Fruit fly (Drosophila melanogaster): ENCODE data around the gene Gbeta5.
A peak's percentile ranks its signal among the peaks of the same experiment; 100 is the strongest.

Gbeta5 gene

DNA sequence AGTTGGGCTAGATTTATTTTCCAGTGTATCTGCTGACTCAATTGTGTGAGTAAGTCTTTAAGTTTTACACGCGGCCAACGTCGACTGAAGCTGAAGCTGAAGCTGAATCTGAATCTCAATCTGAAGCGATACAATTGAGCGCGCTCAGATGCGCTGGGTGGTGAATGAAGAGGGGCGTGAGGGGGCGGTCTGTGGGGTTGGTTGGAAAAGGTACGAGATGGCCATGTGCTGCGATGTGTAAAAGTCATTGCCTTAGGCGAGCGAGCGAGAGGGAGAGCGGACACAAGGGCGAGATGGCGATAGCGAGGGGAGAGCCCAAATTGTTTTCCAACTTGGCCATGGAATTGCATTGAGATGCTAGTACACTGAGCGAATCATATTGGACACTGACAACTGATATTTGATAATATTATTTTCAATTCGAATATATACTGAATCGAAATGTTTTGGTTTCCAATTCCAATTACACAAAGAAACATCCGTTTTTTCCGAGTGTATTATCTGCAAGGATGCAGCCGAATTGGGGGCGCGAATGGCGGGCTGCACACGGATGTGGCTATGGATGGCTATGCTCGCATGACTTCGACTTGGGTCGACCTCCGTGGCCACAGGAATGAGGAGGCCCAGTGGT lies 44.6 kb upstream of the Gbeta5 start (continued):
- no peak for TF ChIP-seq slou (GFP tag; optimal IDR thresholded peaks at IDR 0.05)
- peak; percentile 37 for TF ChIP-seq CG1832 (GFP tag; optimal IDR thresholded peaks at IDR 0.05)
- TF ChIP-seq ro (GFP tag; IDR thresholded peaks at IDR 0.05), result no peak
- TF ChIP-seq oc (tag; optimal IDR thresholded peaks at IDR 0.05), result peak; percentile 6
- no peak for TF ChIP-seq Neu2 (GFP tag; optimal IDR thresholded peaks at IDR 0.05; ENCODE audit: borderline replicate concordance)
- no peak for TF ChIP-seq Kr (GFP tag; optimal IDR thresholded peaks at IDR 0.05)
- no peak for TF ChIP-seq Nf-YB (GFP tag; optimal IDR thresholded peaks at IDR 0.05)
- TF ChIP-seq lbe (GFP tag; optimal IDR thresholded peaks at IDR 0.05), result peak; percentile 32
- no peak for TF ChIP-seq peb (GFP tag; IDR thresholded peaks at IDR 0.05)
- TF ChIP-seq CG9437 (GFP tag; optimal IDR thresholded peaks at IDR 0.05), result no peak
- peak; percentile 1 for TF ChIP-seq CG10654 (GFP tag; optimal IDR thresholded peaks at IDR 0.05)
- TF ChIP-seq NfI (GFP tag; optimal IDR thresholded peaks at IDR 0.05), result peak; percentile 40
- TF ChIP-seq phol (tag; optimal IDR thresholded peaks at IDR 0.05), result peak; percentile 57
- no peak for TF ChIP-seq tll (GFP tag; optimal IDR thresholded peaks at IDR 0.05)
- peak; percentile 26; the same call in 1 of the 4 replicates for TF ChIP-seq Gug (GFP tag; IDR thresholded peaks at IDR 0.05)
- TF ChIP-seq luna (GFP tag; optimal IDR thresholded peaks at IDR 0.05), result no peak
- TF ChIP-seq hb (GFP tag; IDR thresholded peaks at IDR 0.05; ENCODE audit: partially characterized antibody), result no peak
- TF ChIP-seq gcm2 (GFP tag; optimal IDR thresholded peaks at IDR 0.05), result no peak
- no peak for TF ChIP-seq Hr3 (GFP tag; optimal IDR thresholded peaks at IDR 0.05)
- no peak for TF ChIP-seq MTF-1 (GFP tag; optimal IDR thresholded peaks at IDR 0.05; ENCODE audit: borderline replicate concordance)
- TF ChIP-seq nau (GFP tag; optimal IDR thresholded peaks at IDR 0.05), result peak; percentile 11
- no peak for TF ChIP-seq stc (GFP tag; IDR thresholded peaks at IDR 0.05)
- TF ChIP-seq CG3995 (GFP tag; optimal IDR thresholded peaks at IDR 0.05), result no peak
- TF ChIP-seq CG17912 (GFP tag; optimal IDR thresholded peaks at IDR 0.05), result no peak
- peak; percentile 77 for TF ChIP-seq ci (GFP tag; IDR thresholded peaks at IDR 0.05)
- TF ChIP-seq hkb (optimal IDR thresholded peaks at IDR 0.05), result no peak
- TF ChIP-seq hkb (GFP tag; IDR thresholded peaks at IDR 0.05), result peak; percentile 83
- TF ChIP-seq CG7372 (GFP tag; IDR thresholded peaks at IDR 0.05), result no peak
- TF ChIP-seq CG13287 (GFP tag; IDR thresholded peaks at IDR 0.05; ENCODE audit: partially characterized antibody), result no peak
- no peak for TF ChIP-seq CG4328 (GFP tag; optimal IDR thresholded peaks at IDR 0.05)
- no peak for TF ChIP-seq unc-4 (GFP tag; IDR thresholded peaks at IDR 0.05; ENCODE audit: partially characterized antibody)
- TF ChIP-seq cwo (GFP tag; optimal IDR thresholded peaks at IDR 0.05), result no peak
- TF ChIP-seq Awh (GFP tag; IDR thresholded peaks at IDR 0.05), result 0 out of 2 replicates have a peak, but pooled peaks have one; percentile 53
- TF ChIP-seq CG6654 (GFP tag; optimal IDR thresholded peaks at IDR 0.05), result no peak
- no peak for TF ChIP-seq odd (GFP tag; optimal IDR thresholded peaks at IDR 0.05)
- peak; percentile 41; the same call in 1 of the 2 replicates for TF ChIP-seq CG14441 (GFP tag; IDR thresholded peaks at IDR 0.05)
- TF ChIP-seq gcm (GFP tag; optimal IDR thresholded peaks at IDR 0.05), result no peak
- TF ChIP-seq hth (optimal IDR thresholded peaks at IDR 0.05), result no peak
- TF ChIP-seq CG3407 (GFP tag; optimal IDR thresholded peaks at IDR 0.05), result peak; percentile 20
- no peak for TF ChIP-seq CG2202 (tag; optimal IDR thresholded peaks at IDR 0.05)
- TF ChIP-seq Sox102F (GFP tag; optimal IDR thresholded peaks at IDR 0.05), result peak; percentile 62
- no peak for TF ChIP-seq pita (GFP tag; optimal IDR thresholded peaks at IDR 0.05)
- TF ChIP-seq org-1 (GFP tag; optimal IDR thresholded peaks at IDR 0.05), result peak; percentile 6
- no peak for TF ChIP-seq lov (optimal IDR thresholded peaks at IDR 0.05)
- no peak for TF ChIP-seq lov (GFP tag; IDR thresholded peaks at IDR 0.05)
- TF ChIP-seq CG9817 (tag; optimal IDR thresholded peaks at IDR 0.05), result no peak
- TF ChIP-seq corto (GFP tag; optimal IDR thresholded peaks at IDR 0.05), result no peak
- no peak for TF ChIP-seq gt (GFP tag; IDR thresholded peaks at IDR 0.05)
- peak; percentile 45 for TF ChIP-seq CG13424 (tag; optimal IDR thresholded peaks at IDR 0.05)
- TF ChIP-seq dan (GFP tag; IDR thresholded peaks at IDR 0.05), result no peak

Data from whole organism, embryonic.